In genomic region chrII:3502520-3503323, ce11 we compare ENCODE assay signal across 1 worm cellular context.
TF ChIP-seq lines count a peak whose summit lies in the region.

TSS of gene col-71 (minus strand) at chrII:3502570.
TSS of gene Y49F6B.2 (plus strand) at chrII:3502968.

TF ChIP-seq in whole organism, L4 larva, 104 proteins besides CTCF, POLR2A, EP300 and RAD21 (continued from another document):
- TF ChIP-seq egl-43 (GFP tag; IDR thresholded peaks at IDR 0.05; lab: Robert Waterston, UW) (no peak), unc-62 (GFP tag; optimal IDR thresholded peaks at IDR 0.05 in 1 of 2; lab: Kevin White, UChicago) (peak in 1 of 2 experiments; percentile 97), unc-62 (tag; optimal IDR thresholded peaks at IDR 0.05; lab: Kevin White, UChicago) (no peak), hif-1 (tag; optimal IDR thresholded peaks at IDR 0.05; lab: Kevin White, UChicago) (peak in 1 of 2 experiments; percentile 86), F37D6.2 (tag; optimal IDR thresholded peaks at IDR 0.05; lab: Kevin White, UChicago) (peak; percentile 65), set-16 (GFP tag; IDR thresholded peaks at IDR 0.05; lab: Robert Waterston, UW) (no peak), mdt-29 (GFP tag; IDR thresholded peaks at IDR 0.05; lab: Robert Waterston, UW) (no peak), nhr-237 (tag; optimal IDR thresholded peaks at IDR 0.05; lab: Kevin White, UChicago) (no peak), daf-16 (GFP tag; optimal IDR thresholded peaks at IDR 0.05; lab: Kevin White, UChicago) (no peak), daf-16 (tag; optimal IDR thresholded peaks at IDR 0.05; lab: Kevin White, UChicago) (peak; percentile 12), ZK546.5 (tag; optimal IDR thresholded peaks at IDR 0.05; lab: Kevin White, UChicago) (no peak), nhr-111 (GFP tag; optimal IDR thresholded peaks at IDR 0.05; lab: Kevin White, UChicago) (no peak), madf-9 (GFP tag; conservative IDR thresholded peaks at IDR 0.05; lab: Robert Waterston, UW) (peak; percentile 43; the same call in 1 of the 2 replicates), zip-11 (GFP tag; IDR thresholded peaks at IDR 0.05; lab: Robert Waterston, UW) (no peak), hmg-1.1 (GFP tag; IDR thresholded peaks at IDR 0.05; lab: Robert Waterston, UW) (0 out of 2 replicates have a peak, but pooled peaks have one; percentile 36), unc-130 (GFP tag; optimal IDR thresholded peaks at IDR 0.05; lab: Kevin White, UChicago) (peak; percentile 91), nhr-41 (GFP tag; IDR thresholded peaks at IDR 0.05; lab: Robert Waterston, UW) (no peak), ama-1 (optimal IDR thresholded peaks at IDR 0.05; lab: Kevin White, UChicago) (no peak), Y105C5A.15 (GFP tag; IDR thresholded peaks at IDR 0.05; lab: Robert Waterston, UW) (no peak), mes-2 (tag; optimal IDR thresholded peaks at IDR 0.05; lab: Kevin White, UChicago; ENCODE audit: poor library complexity, severe bottlenecking) (peak; percentile 99), gei-8 (GFP tag; optimal IDR thresholded peaks at IDR 0.05; lab: Kevin White, UChicago) (no peak), snpc-1.2 (GFP tag; IDR thresholded peaks at IDR 0.05; lab: Robert Waterston, UW) (no peak), zfp-3 (GFP tag; conservative IDR thresholded peaks at IDR 0.05; lab: Robert Waterston, UW) (peak; percentile 42; the same call in 1 of the 2 replicates), ceh-44 (GFP tag; IDR thresholded peaks at IDR 0.05; lab: Robert Waterston, UW) (peak; percentile 48; the same call in 1 of the 2 replicates), cey-2 (tag; optimal IDR thresholded peaks at IDR 0.05; lab: Kevin White, UChicago; ENCODE audit: borderline replicate concordance, insufficient read depth) (no peak), lin-29 (GFP tag; IDR thresholded peaks at IDR 0.05; lab: Robert Waterston, UW) (no peak), mdl-1 (tag; optimal IDR thresholded peaks at IDR 0.05; lab: Kevin White, UChicago) (no peak), nhr-10 (tag; optimal IDR thresholded peaks at IDR 0.05; lab: Kevin White, UChicago) (no peak), lsy-2 (tag; optimal IDR thresholded peaks at IDR 0.05; lab: Kevin White, UChicago) (peak in 1 of 2 experiments; percentile 85), lin-38 (GFP tag; IDR thresholded peaks at IDR 0.05; lab: Robert Waterston, UW) (peak; percentile 98), D1046.2 (GFP tag; IDR thresholded peaks at IDR 0.05; lab: Robert Waterston, UW) (0 out of 2 replicates have a peak, but pooled peaks have one; percentile 52), fkh-10 (GFP tag; optimal IDR thresholded peaks at IDR 0.05; lab: Kevin White, UChicago) (peak; percentile 66), duxl-1 (tag; optimal IDR thresholded peaks at IDR 0.05; lab: Kevin White, UChicago; ENCODE audit: poor library complexity) (peak; percentile 67), lin-1 (GFP tag; IDR thresholded peaks at IDR 0.05; lab: Robert Waterston, UW) (no peak), dmd-8 (GFP tag; IDR thresholded peaks at IDR 0.05; lab: Robert Waterston, UW) (no peak), ceh-62 (tag; optimal IDR thresholded peaks at IDR 0.05; lab: Kevin White, UChicago) (no peak), nhr-42 (GFP tag; IDR thresholded peaks at IDR 0.05; lab: Robert Waterston, UW) (no peak), dpl-1 (GFP tag; optimal IDR thresholded peaks at IDR 0.05; lab: Kevin White, UChicago) (peak; percentile 70), zip-2 (tag; optimal IDR thresholded peaks at IDR 0.05; lab: Kevin White, UChicago) (no peak), lim-7 (GFP tag; IDR thresholded peaks at IDR 0.05; lab: Robert Waterston, UW) (no peak), T20F7.1 (GFP tag; optimal IDR thresholded peaks at IDR 0.05; lab: Kevin White, UChicago) (no peak), attf-4 (tag; optimal IDR thresholded peaks at IDR 0.05; lab: Kevin White, UChicago) (no peak), pqm-1 (tag; optimal IDR thresholded peaks at IDR 0.05; lab: Kevin White, UChicago) (no peak), lin-13 (GFP tag; optimal IDR thresholded peaks at IDR 0.05; lab: Kevin White, UChicago) (peak; percentile 70), mep-1 (tag; optimal IDR thresholded peaks at IDR 0.05; lab: Kevin White, UChicago) (peak; percentile 65)
TF ChIP-seq in whole organism, L4 larva: peak in this region for 35.
